Worm (Caenorhabditis elegans): Measurements from ENCODE around the gene nlp-80.
A peak's percentile ranks its signal among the peaks of the same experiment; 100 is the strongest.

Gene nlp-80

DNA sequence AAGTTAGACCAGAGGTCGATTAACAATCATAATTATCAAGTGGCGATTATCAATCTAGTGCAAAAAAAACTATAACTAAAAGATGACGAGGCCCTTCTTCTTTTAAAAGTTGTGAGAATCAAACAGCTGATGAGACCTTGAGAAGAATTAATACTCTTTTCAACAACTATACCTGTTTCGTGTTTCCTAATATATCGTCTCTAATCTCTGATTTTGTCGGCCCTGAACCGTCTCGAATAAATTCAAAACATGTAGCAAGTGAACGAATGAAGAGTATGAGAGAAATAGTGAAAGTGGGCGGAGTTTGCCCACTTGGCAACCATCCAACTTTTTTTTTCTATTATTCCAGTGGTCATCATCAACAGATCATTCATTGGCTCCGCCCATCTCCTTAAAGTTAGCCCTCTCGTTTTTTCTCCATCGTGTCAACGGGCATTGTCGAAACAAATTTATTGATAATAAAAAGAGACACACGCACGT lies 22.1 kb upstream of the nlp-80 start, which contains the start of gene Y42A5A.1:
Y42A5A.1 (plus strand) TSS at position 430 of the 480 bp plus-strand sequence.
- TF ChIP-seq nhr-25 (tag; optimal IDR thresholded peaks at IDR 0.05) (peak; percentile 3), snpc-4 (tag; optimal IDR thresholded peaks at IDR 0.05) (no peak), elt-2 (tag; optimal IDR thresholded peaks at IDR 0.05) (no peak)

DNA sequence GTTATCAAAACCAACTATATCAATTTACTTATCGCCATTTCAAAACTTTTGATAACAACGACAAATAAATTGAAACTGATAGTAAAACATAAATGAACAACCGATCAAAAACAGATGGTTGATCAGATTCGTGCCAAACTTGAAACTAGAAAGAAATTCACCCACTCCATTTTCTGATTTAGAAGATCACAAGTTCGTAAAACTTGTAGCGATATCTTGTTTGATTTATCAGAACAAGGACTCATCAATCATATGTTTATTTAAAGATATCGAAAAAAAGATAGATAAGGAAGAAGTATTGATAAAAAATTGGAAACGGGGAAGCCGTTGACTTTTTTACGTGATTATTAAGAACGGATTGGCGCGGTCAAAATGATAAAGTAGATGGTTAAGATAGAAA lies 21.7 kb upstream of the nlp-80 start:
- TF ChIP-seq jun-1 (tag; optimal IDR thresholded peaks at IDR 0.05), result no peak
- TF ChIP-seq sea-2 (GFP tag; optimal IDR thresholded peaks at IDR 0.05), result no peak
- TF ChIP-seq pqm-1 (tag; optimal IDR thresholded peaks at IDR 0.05), result peak; percentile 35
- TF ChIP-seq ceh-16 (tag; optimal IDR thresholded peaks at IDR 0.05), result no peak
- no peak for TF ChIP-seq nfya-1 (tag; optimal IDR thresholded peaks at IDR 0.05; ENCODE audit: insufficient read depth)
- no peak for TF ChIP-seq ZK546.5 (tag; optimal IDR thresholded peaks at IDR 0.05)
- TF ChIP-seq egl-27 (tag; optimal IDR thresholded peaks at IDR 0.05), result no peak
- no peak for TF ChIP-seq skn-1 (tag; optimal IDR thresholded peaks at IDR 0.05)
- TF ChIP-seq elt-2 (tag; optimal IDR thresholded peaks at IDR 0.05), result peak; percentile 85
- no peak for TF ChIP-seq zag-1 (tag; optimal IDR thresholded peaks at IDR 0.05)

DNA sequence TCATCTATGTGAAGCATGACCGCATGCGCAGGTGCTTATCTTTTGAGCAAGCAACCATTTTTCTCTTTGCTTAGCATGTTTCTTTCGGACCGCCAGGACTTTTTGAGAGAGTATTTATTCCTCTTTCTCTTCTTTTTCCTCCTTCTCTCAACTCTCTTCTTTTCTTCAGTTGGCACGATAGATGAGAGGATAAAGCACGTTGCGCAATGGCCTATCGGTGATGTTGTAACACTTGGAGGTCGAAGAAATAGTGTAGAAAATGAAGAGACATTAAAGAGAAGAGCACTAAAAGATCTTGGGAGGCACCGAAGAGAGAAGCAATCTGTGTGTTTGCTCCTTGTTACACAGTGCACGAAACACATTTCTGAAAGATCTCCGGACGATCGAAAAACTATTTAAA lies 18.3 kb upstream of the nlp-80 start:
- peak; percentile 21 for TF ChIP-seq hmg-11 (tag; optimal IDR thresholded peaks at IDR 0.05)
- TF ChIP-seq nfya-1 (tag; optimal IDR thresholded peaks at IDR 0.05; ENCODE audit: insufficient read depth), result peak; percentile 73
- peak; percentile 71 for TF ChIP-seq lin-39 (tag; optimal IDR thresholded peaks at IDR 0.05)
- TF ChIP-seq mml-1 (tag; optimal IDR thresholded peaks at IDR 0.05), result no peak
- TF ChIP-seq mdl-1 (tag; optimal IDR thresholded peaks at IDR 0.05), result peak; percentile 57

DNA sequence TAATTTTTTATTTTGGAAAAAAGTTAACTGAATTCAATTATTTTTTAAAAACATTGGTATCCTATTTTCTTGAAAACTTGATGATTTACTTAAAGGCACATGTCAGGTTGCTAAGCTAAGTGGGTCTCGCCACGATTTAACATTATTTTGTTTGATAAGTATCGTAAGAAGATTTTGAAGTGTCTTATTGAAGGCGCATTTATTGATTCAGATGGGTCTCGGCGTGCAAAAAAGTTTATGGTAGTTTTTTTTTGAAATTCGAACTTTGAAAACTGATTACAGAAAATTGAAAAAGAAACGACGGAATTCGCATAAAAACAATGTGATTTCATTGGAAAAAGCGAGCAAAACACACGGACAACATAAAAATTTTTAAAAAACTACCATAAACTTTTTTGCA lies 17.6 kb upstream of the nlp-80 start:
- no peak for TF ChIP-seq aly-2 (tag; optimal IDR thresholded peaks at IDR 0.05)

DNA sequence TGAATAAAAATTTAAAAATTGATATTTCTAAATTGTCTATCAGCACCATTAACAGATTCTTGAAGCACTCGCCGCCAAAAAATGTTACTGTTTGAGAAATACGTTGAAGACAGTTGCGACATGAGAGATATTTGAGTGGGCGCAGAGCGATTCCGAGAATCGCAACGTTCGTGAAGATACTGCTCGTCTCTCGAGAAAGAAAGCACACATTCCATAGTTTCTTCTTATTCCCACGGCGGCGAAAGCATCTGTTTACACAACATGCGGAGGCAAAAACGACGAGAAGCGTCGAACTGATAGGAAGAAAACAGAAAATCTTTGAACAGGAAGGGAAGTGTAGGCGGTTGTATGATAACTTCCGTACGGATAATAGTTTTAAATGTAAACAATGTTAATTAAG lies 17.1 kb upstream of the nlp-80 start:
- TF ChIP-seq tbx-2 (tag; optimal IDR thresholded peaks at IDR 0.05) (peak; percentile 17), unc-39 (tag; optimal IDR thresholded peaks at IDR 0.05) (no peak), nfya-1 (tag; optimal IDR thresholded peaks at IDR 0.05; ENCODE audit: insufficient read depth) (peak; percentile 12), ama-1 (optimal IDR thresholded peaks at IDR 0.05) (peak; percentile 75), lin-15B (tag; optimal IDR thresholded peaks at IDR 0.05) (peak; percentile 7), ceh-28 (tag; optimal IDR thresholded peaks at IDR 0.05) (peak; percentile 1), pha-4 (tag; optimal IDR thresholded peaks at IDR 0.05) (peak; percentile 36), nhr-11 (tag; optimal IDR thresholded peaks at IDR 0.05) (peak; percentile 90), nhr-23 (tag; optimal IDR thresholded peaks at IDR 0.05) (no peak)

DNA sequence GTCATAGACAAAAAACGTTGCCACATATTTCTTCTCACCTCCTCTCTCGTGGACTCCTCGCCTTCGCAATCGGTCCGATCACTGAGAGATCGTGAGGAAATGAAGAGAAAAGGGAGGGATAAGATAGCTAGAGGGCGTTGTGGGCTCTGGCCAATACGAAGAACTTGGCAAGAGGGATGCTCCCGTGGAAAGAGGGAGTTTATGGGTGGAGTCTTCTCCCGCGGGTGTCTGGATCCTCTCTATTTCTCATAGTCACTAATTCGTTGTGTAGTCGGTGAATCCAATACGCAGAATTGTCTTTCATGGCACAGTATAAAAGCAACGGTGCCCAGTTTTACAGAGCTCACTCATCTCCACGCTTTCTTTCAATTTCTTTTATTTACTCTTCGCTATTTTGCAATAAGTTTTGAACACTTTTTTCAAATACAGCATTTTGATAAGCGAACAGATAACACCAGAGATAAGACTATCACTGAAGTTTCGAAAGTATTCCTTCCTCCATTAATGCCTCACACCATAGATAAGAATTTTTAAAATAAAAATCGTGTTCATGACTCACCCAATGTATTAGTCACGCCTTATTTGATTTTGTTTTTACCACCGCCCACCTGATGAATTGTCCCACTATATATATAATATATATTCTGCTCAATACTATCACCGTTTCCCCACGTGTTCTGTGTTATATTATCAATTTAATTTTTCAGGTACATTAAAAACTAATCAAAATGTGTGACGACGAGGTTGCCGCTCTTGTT lies 15.1 kb upstream of the nlp-80 start, which contains the start of gene act-1:
act-1 (plus strand) TSS at position 708 of the 758 bp plus-strand sequence.
- TF ChIP-seq tbx-2 (tag; optimal IDR thresholded peaks at IDR 0.05) (no peak), fos-1 (tag; optimal IDR thresholded peaks at IDR 0.05) (peak; percentile 32), elt-2 (tag; optimal IDR thresholded peaks at IDR 0.05) (peak; percentile 89), nhr-237 (tag; optimal IDR thresholded peaks at IDR 0.05) (no peak), egl-27 (tag; optimal IDR thresholded peaks at IDR 0.05) (no peak), pha-4 (tag; optimal IDR thresholded peaks at IDR 0.05) (peak; percentile 44), nhr-11 (tag; optimal IDR thresholded peaks at IDR 0.05) (peak; percentile 65), nhr-28 (tag; optimal IDR thresholded peaks at IDR 0.05) (no peak), unc-62 (GFP tag; optimal IDR thresholded peaks at IDR 0.05) (no peak), ceh-9 (tag; optimal IDR thresholded peaks at IDR 0.05) (no peak), daf-12 (tag; optimal IDR thresholded peaks at IDR 0.05) (no peak), nhr-25 (tag; optimal IDR thresholded peaks at IDR 0.05) (no peak), elt-3 (tag; optimal IDR thresholded peaks at IDR 0.05) (no peak), nhr-43 (tag; optimal IDR thresholded peaks at IDR 0.05; ENCODE audit: poor library complexity, severe bottlenecking) (no peak), ceh-16 (tag; optimal IDR thresholded peaks at IDR 0.05) (no peak), fkh-2 (tag; optimal IDR thresholded peaks at IDR 0.05) (no peak), eor-1 (tag; optimal IDR thresholded peaks at IDR 0.05) (no peak), lin-39 (tag; optimal IDR thresholded peaks at IDR 0.05) (no peak), hmg-11 (tag; optimal IDR thresholded peaks at IDR 0.05) (peak; percentile 31), nhr-76 (tag; optimal IDR thresholded peaks at IDR 0.05) (no peak), R02D3.7 (tag; optimal IDR thresholded peaks at IDR 0.05) (no peak), ama-1 (optimal IDR thresholded peaks at IDR 0.05) (peak; percentile 6), pqm-1 (tag; optimal IDR thresholded peaks at IDR 0.05) (peak; percentile 78), lin-15B (tag; optimal IDR thresholded peaks at IDR 0.05) (no peak), ztf-11 (tag; optimal IDR thresholded peaks at IDR 0.05) (no peak), nhr-77 (tag; optimal IDR thresholded peaks at IDR 0.05) (no peak), unc-39 (tag; optimal IDR thresholded peaks at IDR 0.05) (no peak), sea-2 (GFP tag; optimal IDR thresholded peaks at IDR 0.05) (no peak), ztf-4 (tag; optimal IDR thresholded peaks at IDR 0.05) (no peak), nhr-23 (tag; optimal IDR thresholded peaks at IDR 0.05) (no peak), fkh-10 (GFP tag; optimal IDR thresholded peaks at IDR 0.05) (no peak)

All from whole organism, L3 larva.